Fruit fly (Drosophila melanogaster): ENCODE measurements around the gene CG12974.

dm6 chr3L:21256062-21257023 is 29.4 kb downstream of the CG12974 start:
- TF ChIP-seq pan (optimal IDR thresholded peaks at IDR 0.05) = no peak
- TF ChIP-seq psq (optimal IDR thresholded peaks at IDR 0.05) = no peak
- no peak for TF ChIP-seq usp (GFP tag; optimal IDR thresholded peaks at IDR 0.05)
- TF ChIP-seq Dll (optimal IDR thresholded peaks at IDR 0.05) = no peak

Data from whole organism.